Worm (Caenorhabditis elegans): ENCODE measurements around the gene soc-1.

ce11 chrV:4686680-4687470, 44.1 kb downstream of the soc-1 start, which contains the start of gene taf-10:
- TF ChIP-seq him-1 (tag; optimal IDR thresholded peaks at IDR 0.05) (no peak), W03F9.2 (tag; optimal IDR thresholded peaks at IDR 0.05) (peak; percentile 54), dao-5 (tag; optimal IDR thresholded peaks at IDR 0.05) (no peak)

Data from whole organism, L4/young adult.